Fruit fly (Drosophila melanogaster): Measurements from ENCODE around the gene CG10096.

The CG10096 gene

DNA sequence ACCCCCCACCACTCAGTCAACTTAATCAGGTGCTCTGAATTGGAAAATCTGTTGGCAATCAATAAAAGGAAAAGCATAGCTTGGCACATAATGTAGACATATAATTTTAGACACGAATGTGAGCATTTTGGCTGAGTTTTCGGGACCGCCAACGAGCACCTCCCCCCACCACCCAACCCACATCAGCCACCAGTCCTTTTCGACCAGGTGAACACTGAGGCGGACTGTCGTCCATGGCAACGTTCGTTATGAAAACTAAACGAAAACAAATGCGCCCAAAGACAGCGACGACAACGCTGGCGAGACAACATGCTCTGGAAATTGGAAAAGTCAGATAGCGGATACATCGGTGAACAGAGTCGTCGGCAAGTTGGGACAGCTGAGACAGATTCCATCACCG is 12.7 kb downstream of the CG10096 start, which contains the start of gene GstD11:
TSS of gene GstD11 (plus strand) at position 301 of the 400 bp plus-strand sequence.
- no peak for TF ChIP-seq CG17328 (GFP tag; IDR thresholded peaks at IDR 0.05)
- TF ChIP-seq CG17912 (GFP tag; optimal IDR thresholded peaks at IDR 0.05) = no peak
- no peak for TF ChIP-seq CG13287 (GFP tag; IDR thresholded peaks at IDR 0.05; ENCODE audit: partially characterized antibody)
- no peak for TF ChIP-seq Side (GFP tag; optimal IDR thresholded peaks at IDR 0.05)
- no peak for TF ChIP-seq dati (GFP tag; IDR thresholded peaks at IDR 0.05)
- TF ChIP-seq CG6765 (GFP tag; optimal IDR thresholded peaks at IDR 0.05) = no peak
- TF ChIP-seq Hsf (GFP tag; optimal IDR thresholded peaks at IDR 0.05) = no peak
- no peak for TF ChIP-seq B-H1 (GFP tag; IDR thresholded peaks at IDR 0.05)

dm6 chr3R:12382563-12382962 is 13.2 kb downstream of the CG10096 start, which contains the start of gene CG10035:
Gene CG10035 (minus strand): TSS chr3R:12382691.
- TF ChIP-seq zen (tag; optimal IDR thresholded peaks at IDR 0.05) (peak; percentile 98), HLHmδ (GFP tag; optimal IDR thresholded peaks at IDR 0.05) (no peak), fd64A (GFP tag; optimal IDR thresholded peaks at IDR 0.05) (no peak), dimm (GFP tag; IDR thresholded peaks at IDR 0.05) (no peak), D (optimal IDR thresholded peaks at IDR 0.05) (peak; percentile 55), D (GFP tag; optimal IDR thresholded peaks at IDR 0.05) (no peak), CG15479 (GFP tag; optimal IDR thresholded peaks at IDR 0.05) (peak; percentile 20), Nf-YA (GFP tag; IDR thresholded peaks at IDR 0.05) (no peak), CG9797 (GFP tag; optimal IDR thresholded peaks at IDR 0.05) (no peak), pros (GFP tag; optimal IDR thresholded peaks at IDR 0.05) (peak; percentile 12), ase (GFP tag; IDR thresholded peaks at IDR 0.05) (no peak)

DNA sequence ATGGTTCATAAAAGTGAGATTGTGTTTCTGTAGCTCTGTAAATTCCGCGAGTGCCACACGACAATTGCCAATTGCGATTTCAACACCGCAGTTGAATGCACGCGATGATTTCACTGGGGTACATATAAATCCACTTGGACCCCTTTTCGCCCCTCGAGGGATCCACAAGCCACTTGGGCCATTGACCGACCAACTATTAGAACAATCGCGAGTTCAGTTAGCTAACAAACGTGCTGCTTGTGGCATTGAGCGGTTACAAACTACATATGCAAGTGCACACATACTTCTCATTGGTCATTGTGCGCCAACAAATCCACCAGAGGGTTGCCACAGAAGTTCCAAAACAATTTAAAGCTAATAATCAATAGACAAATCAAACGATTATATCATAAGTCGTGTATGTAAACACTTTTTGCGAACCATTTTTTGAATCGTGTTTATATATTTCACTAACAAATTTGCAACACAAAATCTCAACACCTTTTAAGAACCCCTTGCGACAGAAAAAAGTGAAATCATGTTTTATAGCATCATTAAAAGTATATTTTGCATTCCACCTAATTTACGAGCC is 14.6 kb downstream of the CG10096 start:
- TF ChIP-seq Drgx (GFP tag; IDR thresholded peaks at IDR 0.05) (peak; percentile 55), CG18476 (GFP tag; optimal IDR thresholded peaks at IDR 0.05) (peak; percentile 79), CG10565 (GFP tag; optimal IDR thresholded peaks at IDR 0.05) (no peak), CG8944 (GFP tag; optimal IDR thresholded peaks at IDR 0.05) (no peak)

dm6 chr3R:12379708-12380107 is 16.1 kb downstream of the CG10096 start, which contains the start of gene GstD8:
Gene GstD8 (plus strand): TSS chr3R:12380008.
- TF ChIP-seq CG9727 (GFP tag; optimal IDR thresholded peaks at IDR 0.05) (no peak), zen (tag; optimal IDR thresholded peaks at IDR 0.05) (peak; percentile 56), exex (tag; optimal IDR thresholded peaks at IDR 0.05) (no peak), Hmx (GFP tag; optimal IDR thresholded peaks at IDR 0.05) (no peak), sc (optimal IDR thresholded peaks at IDR 0.05) (no peak), sc (GFP tag; optimal IDR thresholded peaks at IDR 0.05) (no peak), jing (GFP tag; optimal IDR thresholded peaks at IDR 0.05) (no peak), CG7963 (GFP tag; IDR thresholded peaks at IDR 0.05; ENCODE audit: partially characterized antibody) (no peak)

DNA sequence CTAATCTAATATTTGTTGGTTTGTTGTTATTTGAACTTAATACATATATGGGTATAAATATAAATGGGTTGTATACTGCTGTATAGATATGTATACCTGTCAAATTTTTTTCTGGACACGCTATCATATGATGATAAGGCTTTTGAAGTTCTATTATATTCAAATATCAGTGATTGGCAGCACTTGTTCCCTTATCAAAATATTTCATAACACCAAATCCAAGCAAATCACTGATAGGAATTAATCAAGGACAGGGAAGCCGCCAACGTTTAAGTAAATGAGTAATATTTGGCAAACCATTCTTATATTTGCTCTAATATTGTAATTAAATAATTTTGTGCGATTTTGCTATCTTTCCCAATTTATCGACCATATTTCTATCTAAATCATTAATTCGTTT is 16.5 kb downstream of the CG10096 start:
- TF ChIP-seq sug (tag; optimal IDR thresholded peaks at IDR 0.05) (peak; percentile 23), mirr (GFP tag; optimal IDR thresholded peaks at IDR 0.05) (peak; percentile 50), grn (GFP tag; optimal IDR thresholded peaks at IDR 0.05) (peak; percentile 9), CG1647 (GFP tag; optimal IDR thresholded peaks at IDR 0.05) (no peak), exex (tag; optimal IDR thresholded peaks at IDR 0.05) (peak; percentile 79)
